Worm (Caenorhabditis elegans) whole organism, mixed stage, embryonic: ENCODE data around the gene sftb-6.

Source experiments
- bed-3 ChIP-seq: fragments of 200-800 bp; sonication (Bioruptor generic); optimal IDR thresholded peaks from 3 replicates; lab custom pipeline; 2018; ENCODE audit warnings: mild to moderate bottlenecking, missing genetic modification characterization, moderate library complexity, missing compliant biosample characterization
- blmp-1 ChIP-seq: fragments of 150-350 bp; optimal IDR thresholded peaks from 2 replicates; lab custom pipeline; 2014; ENCODE audit warnings: missing biosample characterization, missing genetic modification characterization
- ceh-43 ChIP-seq: fragments of 200-800 bp; sonication (Bioruptor generic); optimal IDR thresholded peaks from 2 replicates; lab custom pipeline; 2018; ENCODE audit warnings: mild to moderate bottlenecking, missing genetic modification characterization, moderate library complexity, missing compliant biosample characterization
- ceh-83 ChIP-seq: fragments of 200-800 bp; sonication (Bioruptor generic); optimal IDR thresholded peaks from 2 replicates; lab custom pipeline; 2018; ENCODE audit warnings: mild to moderate bottlenecking, missing genetic modification characterization, missing compliant biosample characterization
- ces-1 ChIP-seq: fragments of 150-350 bp; optimal IDR thresholded peaks from 2 replicates; lab custom pipeline; 2014; ENCODE audit warnings: missing biosample characterization, missing genetic modification reagents, missing genetic modification characterization
- cnd-1 ChIP-seq: fragments of 200-800 bp; sonication (Bioruptor generic); optimal IDR thresholded peaks from 2 replicates; lab custom pipeline; 2018; ENCODE audit warnings: mild to moderate bottlenecking, missing genetic modification characterization, missing compliant biosample characterization
- drap-1 ChIP-seq: fragments of 200-800 bp; sonication (Bioruptor generic); optimal IDR thresholded peaks from 3 replicates; lab custom pipeline; 2018; ENCODE audit warnings: mild to moderate bottlenecking, missing genetic modification characterization, missing compliant biosample characterization
- elt-1 ChIP-seq: sonication (generic microtip); optimal IDR thresholded peaks from 2 replicates; lab custom pipeline; 2017; ENCODE audit warnings: missing genetic modification characterization, mild to moderate bottlenecking, missing compliant biosample characterization, antibody characterized with exemption, moderate library complexity, borderline replicate concordance; ENCODE audit not compliant: insufficient read depth
- elt-3 ChIP-seq: fragments of 150-350 bp; optimal IDR thresholded peaks from 2 replicates; lab custom pipeline; 2014; ENCODE audit warnings: missing biosample characterization, missing genetic modification characterization
- lin-13 ChIP-seq: fragments of 150-350 bp; optimal IDR thresholded peaks from 2 replicates; lab custom pipeline; 2014; ENCODE audit warnings: missing biosample characterization, missing genetic modification characterization
- lin-32 ChIP-seq: fragments of 200-800 bp; sonication (Bioruptor generic); optimal IDR thresholded peaks from 2 replicates; lab custom pipeline; 2018; ENCODE audit warnings: mild to moderate bottlenecking, missing genetic modification characterization, missing compliant biosample characterization
- lsy-2 ChIP-seq: fragments of 150-350 bp; optimal IDR thresholded peaks from 2 replicates; lab custom pipeline; 2014; ENCODE audit warnings: missing biosample characterization, missing genetic modification characterization
- mab-5 ChIP-seq: fragments of 150-350 bp; optimal IDR thresholded peaks from 2 replicates; lab custom pipeline; 2014; ENCODE audit warnings: missing biosample characterization, missing genetic modification characterization
- mep-1 ChIP-seq: fragments of 150-350 bp; optimal IDR thresholded peaks from 2 replicates; lab custom pipeline; 2017; ENCODE audit warnings: missing biosample characterization, missing genetic modification reagents, missing genetic modification characterization, inconsistent platforms
- mls-2 ChIP-seq: sonication (generic microtip); optimal IDR thresholded peaks from 2 replicates; lab custom pipeline; 2016; ENCODE audit warnings: mild to moderate bottlenecking, missing genetic modification characterization, moderate library complexity, missing compliant biosample characterization
- nhr-12 ChIP-seq: fragments of 150-350 bp; optimal IDR thresholded peaks from 2 replicates; lab custom pipeline; 2014; ENCODE audit warnings: missing biosample characterization, missing genetic modification characterization
- nhr-2 ChIP-seq: fragments of 150-350 bp; optimal IDR thresholded peaks from 2 replicates; lab custom pipeline; 2014; ENCODE audit warnings: missing biosample characterization, missing genetic modification characterization
- nhr-237 ChIP-seq: fragments of 150-350 bp; optimal IDR thresholded peaks from 2 replicates; lab custom pipeline; 2014; ENCODE audit warnings: missing biosample characterization, missing genetic modification characterization
- nhr-28 ChIP-seq: fragments of 150-350 bp; optimal IDR thresholded peaks from 2 replicates; lab custom pipeline; 2014; ENCODE audit warnings: missing biosample characterization, missing genetic modification characterization
- nhr-76 ChIP-seq: sonication (generic microtip); optimal IDR thresholded peaks from 2 replicates; lab custom pipeline; 2017; ENCODE audit warnings: missing biosample characterization, missing genetic modification characterization
- pha-4 ChIP-seq: fragments of 150-350 bp; optimal IDR thresholded peaks from 2 replicates; lab custom pipeline; 2018; ENCODE audit warnings: missing biosample characterization, missing genetic modification reagents, missing genetic modification characterization
- sem-2 ChIP-seq: fragments of 200-800 bp; sonication (Bioruptor generic); optimal IDR thresholded peaks from 2 replicates; lab custom pipeline; 2018; ENCODE audit warnings: mild to moderate bottlenecking, missing genetic modification characterization, missing compliant biosample characterization
- snpc-4 ChIP-seq: fragments of 150-350 bp; optimal IDR thresholded peaks from 2 replicates; lab custom pipeline; 2014; ENCODE audit warnings: missing biosample characterization, missing genetic modification characterization
- sptf-1 ChIP-seq: sonication (generic microtip); optimal IDR thresholded peaks from 2 replicates; lab custom pipeline; 2017; ENCODE audit warnings: mild to moderate bottlenecking, missing genetic modification characterization, moderate library complexity, missing compliant biosample characterization
- tbx-8 ChIP-seq: fragments of 200-800 bp; sonication (Bioruptor generic); optimal IDR thresholded peaks from 2 replicates; lab custom pipeline; 2018; ENCODE audit warnings: mild to moderate bottlenecking, missing genetic modification characterization, moderate library complexity, missing compliant biosample characterization
- unc-120 ChIP-seq: sonication (generic microtip); optimal IDR thresholded peaks from 2 replicates; lab custom pipeline; 2017; ENCODE audit warnings: missing genetic modification characterization, missing compliant biosample characterization; ENCODE audit not compliant: poor library complexity, severe bottlenecking
- unc-39 ChIP-seq: fragments of 150-350 bp; optimal IDR thresholded peaks from 2 replicates; lab custom pipeline; 2014; ENCODE audit warnings: missing biosample characterization, missing genetic modification characterization
- unc-62 ChIP-seq: fragments of 150-350 bp; optimal IDR thresholded peaks from 2 replicates; lab custom pipeline; 2014; ENCODE audit warnings: missing biosample characterization, missing genetic modification reagents, missing genetic modification characterization
- zip-8 ChIP-seq: fragments of 150-350 bp; optimal IDR thresholded peaks from 2 replicates; lab custom pipeline; 2014; ENCODE audit warnings: missing biosample characterization, missing genetic modification characterization
- ztf-11 ChIP-seq: fragments of 150-350 bp; optimal IDR thresholded peaks from 2 replicates; lab custom pipeline; 2014; ENCODE audit warnings: missing biosample characterization, missing genetic modification characterization

sftb-6 gene

DNA sequence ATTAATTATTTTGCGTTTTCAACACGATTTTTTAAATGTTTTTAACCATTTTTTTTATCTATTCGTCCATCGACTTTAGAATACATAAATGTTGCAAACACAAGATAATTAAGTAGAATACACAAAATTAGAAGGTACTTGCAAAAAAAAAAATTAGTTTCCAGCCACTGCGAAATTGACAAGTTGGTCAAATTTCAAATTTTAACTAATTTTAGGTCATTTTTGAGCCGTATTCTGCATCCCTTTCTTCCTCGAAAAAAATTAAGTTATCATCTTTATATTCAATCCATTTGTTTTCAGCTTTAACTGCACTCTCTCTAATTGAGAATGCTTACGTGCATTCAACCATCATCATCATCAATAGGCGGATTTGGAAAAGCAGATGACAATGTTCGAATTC, 28.9 kb upstream of the sftb-6 start, which contains the start of gene egl-26:
Gene egl-26, plus strand, starts transcription at position 301 of the 400 bp plus-strand sequence.
- TF ChIP-seq mep-1 (tag; lab: Kevin White, UChicago) (no peak), tbx-8 (no peak), mls-2 (no peak), bed-3 (GFP tag; lab: Kevin White, UChicago) (no peak), nhr-12 (no peak), sptf-1 (tag; lab: Kevin White, UChicago) (no peak), elt-1 (tag; lab: Kevin White, UChicago) (no peak), unc-120 (tag; lab: Kevin White, UChicago) (no peak), ces-1 (no peak), lin-13 (tag; lab: Kevin White, UChicago) (no peak), cnd-1 (no peak), ztf-11 (tag; lab: Kevin White, UChicago) (no peak), unc-62 (GFP tag; lab: Kevin White, UChicago) (no peak), ceh-43 (GFP tag; lab: Kevin White, UChicago) (no peak), lsy-2 (tag; lab: Kevin White, UChicago) (no peak), nhr-76 (tag; lab: Kevin White, UChicago) (no peak), lin-32 (no peak), drap-1 (GFP tag; lab: Kevin White, UChicago) (no peak), blmp-1 (tag; lab: Kevin White, UChicago) (no peak), sem-2 (GFP tag; lab: Kevin White, UChicago) (no peak)

ce11 chrII:73329-73728, 24.9 kb upstream of the sftb-6 start:
- peak; percentile 97 for TF ChIP-seq ces-1
- no peak for TF ChIP-seq sem-2 (GFP tag; lab: Kevin White, UChicago)
- TF ChIP-seq sptf-1 (tag; lab: Kevin White, UChicago), result no peak
- no peak for TF ChIP-seq ceh-43 (GFP tag; lab: Kevin White, UChicago)
- TF ChIP-seq, all 35 proteins: peak for 1

ce11 chrII:73892-74291, 24.3 kb upstream of the sftb-6 start:
- TF ChIP-seq ceh-43 (GFP tag; lab: Kevin White, UChicago) (no peak), lin-32 (no peak), nhr-2 (tag; lab: Kevin White, UChicago) (no peak), ces-1 (peak; percentile 76), nhr-237 (no peak), cnd-1 (no peak), elt-3 (tag; lab: Kevin White, UChicago) (no peak)

ce11 chrII:75831-76230, 22.4 kb upstream of the sftb-6 start:
- TF ChIP-seq cnd-1 (no peak), ceh-43 (GFP tag; lab: Kevin White, UChicago) (no peak), zip-8 (no peak), sem-2 (GFP tag; lab: Kevin White, UChicago) (no peak), lin-32 (no peak), sptf-1 (tag; lab: Kevin White, UChicago) (no peak), nhr-28 (tag; lab: Kevin White, UChicago) (no peak), ceh-83 (no peak), snpc-4 (tag; lab: Kevin White, UChicago) (no peak), mab-5 (tag; lab: Kevin White, UChicago) (no peak)

ce11 chrII:76662-77061, 21.5 kb upstream of the sftb-6 start:
- TF ChIP-seq unc-39 (no peak), pha-4 (tag; lab: Kevin White, UChicago) (no peak), mep-1 (tag; lab: Kevin White, UChicago) (no peak), ztf-11 (tag; lab: Kevin White, UChicago) (no peak), zip-8 (no peak), sem-2 (GFP tag; lab: Kevin White, UChicago) (no peak), mls-2 (no peak), ceh-83 (no peak), snpc-4 (tag; lab: Kevin White, UChicago) (no peak)

- no peak for TF ChIP-seq bed-3 (GFP tag; lab: Kevin White, UChicago)
These were observed 19.0 kb upstream of the sftb-6 start, which contains the start of gene C23H3.9 for ce11 chrII:79166-79565. TSS of gene C23H3.9 (minus strand) at chrII:79266.
